Worm (Caenorhabditis elegans) whole organism, young adult: ENCODE results near the gene nhr-228.

Source experiments
- C06A6.2 ChIP-seq: fragments of 200-800 bp; sonication (Bioruptor generic); conservative IDR thresholded peaks from 2 replicates; pipeline ENCODE4 v1.3.6; 2022; ENCODE audit warnings: missing genetic modification characterization, missing compliant biosample characterization
- D2030.7 ChIP-seq: fragments of 200-800 bp; sonication (Bioruptor generic); IDR thresholded peaks from 2 replicates; pipeline ENCODE4 v1.3.6; 2022; ENCODE audit warnings: missing genetic modification reagents, missing genetic modification characterization, missing compliant biosample characterization
- F10E7.11 ChIP-seq: sonication (generic microtip); optimal IDR thresholded peaks from 2 replicates; lab custom pipeline; 2017; ENCODE audit warnings: mild to moderate bottlenecking, missing genetic modification characterization, moderate library complexity, missing compliant biosample characterization
- F22D6.2 ChIP-seq: sonication (generic microtip); optimal IDR thresholded peaks from 2 replicates; lab custom pipeline; 2016; ENCODE audit warnings: mild to moderate bottlenecking, missing genetic modification characterization, missing compliant biosample characterization
- F37B4.10 ChIP-seq: fragments of 200-800 bp; sonication (Bioruptor generic); IDR thresholded peaks from 2 replicates; pipeline ENCODE4 v1.3.6; 2022; ENCODE audit warnings: missing genetic modification characterization, missing compliant biosample characterization
- F55B11.4 ChIP-seq: sonication (generic microtip); optimal IDR thresholded peaks from 2 replicates; lab custom pipeline; 2016; ENCODE audit warnings: missing compliant biosample characterization, missing genetic modification characterization, borderline replicate concordance; ENCODE audit not compliant: insufficient read depth
- K11D2.4 ChIP-seq: fragments of 200-800 bp; sonication (Bioruptor generic); IDR thresholded peaks from 2 replicates; pipeline ENCODE4 v1.3.6; 2022; ENCODE audit warnings: missing genetic modification reagents, missing genetic modification characterization, missing compliant biosample characterization
- Y53F4B.3 ChIP-seq: fragments of 200-800 bp; sonication (Bioruptor generic); IDR thresholded peaks from 2 replicates; pipeline ENCODE4 v1.3.6; 2022; ENCODE audit warnings: missing genetic modification reagents, missing genetic modification characterization, missing compliant biosample characterization
- Y53G8AR.9 ChIP-seq: fragments of 200-800 bp; sonication (Bioruptor generic); conservative IDR thresholded peaks from 2 replicates; pipeline ENCODE4 v1.3.6; 2022; ENCODE audit warnings: missing genetic modification reagents, missing genetic modification characterization, missing compliant biosample characterization
- Y67H2A.10 ChIP-seq: fragments of 200-800 bp; sonication (Bioruptor generic); conservative IDR thresholded peaks from 2 replicates; pipeline ENCODE4 v1.3.6; 2022; ENCODE audit warnings: missing genetic modification reagents, missing genetic modification characterization, missing compliant biosample characterization
- akir-1 ChIP-seq: fragments of 200-800 bp; sonication (Bioruptor generic); optimal IDR thresholded peaks from 2 replicates; lab custom pipeline; 2018; ENCODE audit warnings: mild to moderate bottlenecking, missing genetic modification characterization, moderate library complexity, missing compliant biosample characterization
- ama-1 ChIP-seq, 3 experiments: fragments of 150-350 bp in 1 of 3; sonication (generic microtip) in 2 of 3; optimal IDR thresholded peaks; 2 replicates each; lab custom pipeline; 2014 to 2018; ENCODE audit warnings: missing biosample characterization in 2 of 3, missing genetic modification characterization in 2 of 3, missing genetic modification reagents in 2 of 3
- aptf-3 ChIP-seq: fragments of 200-800 bp; sonication (Bioruptor generic); IDR thresholded peaks from 2 replicates; pipeline ENCODE4 v1.3.6; 2022; ENCODE audit warnings: missing genetic modification characterization, missing compliant biosample characterization
- attf-5 ChIP-seq: fragments of 200-800 bp; sonication (Bioruptor generic); optimal IDR thresholded peaks from 2 replicates; lab custom pipeline; 2018; ENCODE audit warnings: mild to moderate bottlenecking, missing genetic modification characterization, missing compliant biosample characterization
- bed-2 ChIP-seq: fragments of 200-800 bp; sonication (Bioruptor generic); IDR thresholded peaks from 2 replicates; pipeline ENCODE4 v1.3.6; 2022; ENCODE audit warnings: missing genetic modification reagents, missing genetic modification characterization, missing compliant biosample characterization
- cebp-1 ChIP-seq, 2 experiments: fragments of 200-800 bp in 1 of 2; sonication (Bioruptor generic) in 1 of 2; sonication (generic microtip) in 1 of 2; IDR thresholded peaks in 1 of 2; optimal IDR thresholded peaks in 1 of 2; 2 replicates each; pipeline versions ENCODE4 v1.3.6 to Lab custom; 2017 to 2022; ENCODE audit warnings: missing compliant biosample characterization in 2 of 2, missing genetic modification characterization in 2 of 2, mild to moderate bottlenecking in 1 of 2, missing genetic modification reagents in 1 of 2, moderate library complexity in 1 of 2
- ceh-40 ChIP-seq: fragments of 200-800 bp; sonication (Bioruptor generic); IDR thresholded peaks from 2 replicates; pipeline ENCODE4 v1.3.6; 2022; ENCODE audit warnings: missing genetic modification characterization, missing compliant biosample characterization
- chd-7 ChIP-seq: sonication (generic microtip); optimal IDR thresholded peaks from 2 replicates; lab custom pipeline; 2016; ENCODE audit warnings: mild to moderate bottlenecking, missing genetic modification characterization, moderate library complexity, missing compliant biosample characterization
- dox-1 ChIP-seq: fragments of 200-800 bp; sonication (Bioruptor generic); IDR thresholded peaks from 2 replicates; pipeline ENCODE4 v1.3.6; 2022; ENCODE audit warnings: missing genetic modification reagents, missing genetic modification characterization, missing compliant biosample characterization
- egl-18 ChIP-seq: fragments of 200-800 bp; sonication (Bioruptor generic); IDR thresholded peaks from 2 replicates; pipeline ENCODE4 v1.3.6; 2022; ENCODE audit warnings: missing genetic modification reagents, missing genetic modification characterization, missing compliant biosample characterization
- ekl-4 ChIP-seq: fragments of 200-800 bp; sonication (Bioruptor generic); IDR thresholded peaks from 2 replicates; pipeline ENCODE4 v1.3.6; 2022; ENCODE audit warnings: missing genetic modification reagents, missing genetic modification characterization, missing compliant biosample characterization
- lag-1 ChIP-seq: fragments of 200-800 bp; sonication (Bioruptor generic); IDR thresholded peaks from 2 replicates; pipeline ENCODE4 v1.3.6; 2022; ENCODE audit warnings: missing genetic modification reagents, missing genetic modification characterization, missing compliant biosample characterization
- let-607 ChIP-seq, 2 experiments: fragments of 200-800 bp in 1 of 2; sonication (Bioruptor generic) in 1 of 2; sonication (generic microtip) in 1 of 2; optimal IDR thresholded peaks; 2 replicates each; lab custom pipeline; 2016 to 2018; ENCODE audit warnings: mild to moderate bottlenecking in 2 of 2, missing compliant biosample characterization in 2 of 2, missing genetic modification characterization in 2 of 2, moderate library complexity in 2 of 2, missing genotype in 1 of 2
- lin-26 ChIP-seq: fragments of 200-800 bp; sonication (Bioruptor generic); IDR thresholded peaks from 2 replicates; pipeline ENCODE4 v1.3.6; 2022; ENCODE audit warnings: missing genetic modification reagents, missing genetic modification characterization, missing compliant biosample characterization
- lin-54 ChIP-seq: fragments of 200-800 bp; sonication (Bioruptor generic); optimal IDR thresholded peaks from 2 replicates; lab custom pipeline; 2018; ENCODE audit warnings: mild to moderate bottlenecking, missing genetic modification characterization, missing compliant biosample characterization
- lsl-1 ChIP-seq: fragments of 200-800 bp; sonication (Bioruptor generic); optimal IDR thresholded peaks from 2 replicates; lab custom pipeline; 2018; ENCODE audit warnings: mild to moderate bottlenecking, missing genetic modification characterization, moderate library complexity, missing compliant biosample characterization
- madf-3 ChIP-seq: fragments of 200-800 bp; sonication (Bioruptor generic); IDR thresholded peaks from 2 replicates; pipeline ENCODE4 v1.3.6; 2022; ENCODE audit warnings: missing genetic modification reagents, missing genetic modification characterization, missing compliant biosample characterization
- mcd-1 ChIP-seq: fragments of 200-800 bp; sonication (Bioruptor generic); IDR thresholded peaks from 2 replicates; pipeline ENCODE4 v1.3.6; 2022; ENCODE audit warnings: missing genetic modification reagents, missing genetic modification characterization, missing compliant biosample characterization
- nfyb-1 ChIP-seq: fragments of 200-800 bp; sonication (Bioruptor generic); IDR thresholded peaks from 2 replicates; pipeline ENCODE4 v1.3.6; 2022; ENCODE audit warnings: missing genetic modification reagents, missing genetic modification characterization, missing compliant biosample characterization
- nhr-120 ChIP-seq: fragments of 200-800 bp; sonication (Bioruptor generic); IDR thresholded peaks from 2 replicates; pipeline ENCODE4 v1.3.6; 2022; ENCODE audit warnings: missing genetic modification characterization, missing compliant biosample characterization
- pbrm-1 ChIP-seq: fragments of 200-800 bp; sonication (Bioruptor generic); IDR thresholded peaks from 2 replicates; pipeline ENCODE4 v1.3.6; 2022; ENCODE audit warnings: missing genetic modification reagents, missing genetic modification characterization, missing compliant biosample characterization
- pha-4 ChIP-seq: fragments of 150-350 bp; sonication (generic microtip); optimal IDR thresholded peaks from 2 replicates; lab custom pipeline; 2014; ENCODE audit warnings: missing biosample characterization, missing genetic modification reagents, missing genetic modification characterization
- repo-1 ChIP-seq: sonication (generic microtip); optimal IDR thresholded peaks from 2 replicates; lab custom pipeline; 2017; ENCODE audit warnings: mild to moderate bottlenecking, missing genetic modification characterization, missing compliant biosample characterization
- sdz-38 ChIP-seq: sonication (generic microtip); optimal IDR thresholded peaks from 2 replicates; lab custom pipeline; 2016; ENCODE audit warnings: missing genotype, missing genetic modification characterization, missing compliant biosample characterization
- snpc-3.4 ChIP-seq: sonication (generic microtip); optimal IDR thresholded peaks from 2 replicates; lab custom pipeline; 2017; ENCODE audit warnings: missing genetic modification characterization, mild to moderate bottlenecking, missing compliant biosample characterization, antibody characterized with exemption, moderate library complexity, missing genotype, missing genetic modification reagents
- somi-1 ChIP-seq: fragments of 200-800 bp; sonication (Bioruptor generic); optimal IDR thresholded peaks from 2 replicates; lab custom pipeline; 2018; ENCODE audit warnings: mild to moderate bottlenecking, missing genetic modification characterization, missing compliant biosample characterization
- sptf-2 ChIP-seq: fragments of 200-800 bp; sonication (Bioruptor generic); optimal IDR thresholded peaks from 2 replicates; lab custom pipeline; 2018; ENCODE audit warnings: mild to moderate bottlenecking, missing genetic modification characterization, missing compliant biosample characterization
- unc-130 ChIP-seq: sonication (generic microtip); optimal IDR thresholded peaks from 2 replicates; lab custom pipeline; 2016; ENCODE audit warnings: missing genetic modification reagents, missing genetic modification characterization, missing compliant biosample characterization
- unc-62 ChIP-seq: fragments of 150-350 bp; optimal IDR thresholded peaks from 2 replicates; lab custom pipeline; 2014; ENCODE audit warnings: missing biosample characterization, missing genetic modification reagents, missing genetic modification characterization
- xnd-1 ChIP-seq: sonication (generic microtip); optimal IDR thresholded peaks from 2 replicates; lab custom pipeline; 2016; ENCODE audit warnings: missing genotype, missing genetic modification reagents, missing genetic modification characterization, missing compliant biosample characterization
- zim-3 ChIP-seq: sonication (generic microtip); optimal IDR thresholded peaks from 2 replicates; lab custom pipeline; 2017; ENCODE audit warnings: mild to moderate bottlenecking, missing genetic modification characterization, moderate library complexity, missing compliant biosample characterization
- ztf-22 ChIP-seq: fragments of 200-800 bp; sonication (Bioruptor generic); optimal IDR thresholded peaks from 2 replicates; lab custom pipeline; 2018; ENCODE audit warnings: mild to moderate bottlenecking, missing genetic modification characterization, moderate library complexity, missing compliant biosample characterization
- ztf-25 ChIP-seq: fragments of 200-800 bp; sonication (Bioruptor generic); IDR thresholded peaks from 2 replicates; pipeline ENCODE4 v1.3.6; 2022; ENCODE audit warnings: missing genetic modification reagents, missing genetic modification characterization, missing compliant biosample characterization
- ztf-26 ChIP-seq: sonication (generic microtip); optimal IDR thresholded peaks from 2 replicates; lab custom pipeline; 2017; ENCODE audit warnings: missing genetic modification characterization, missing compliant biosample characterization
- ztf-6 ChIP-seq: fragments of 200-800 bp; sonication (Bioruptor generic); IDR thresholded peaks from 2 replicates; pipeline ENCODE4 v1.3.6; 2022; ENCODE audit warnings: missing genetic modification reagents, missing genetic modification characterization, missing compliant biosample characterization

The nhr-228 gene

DNA sequence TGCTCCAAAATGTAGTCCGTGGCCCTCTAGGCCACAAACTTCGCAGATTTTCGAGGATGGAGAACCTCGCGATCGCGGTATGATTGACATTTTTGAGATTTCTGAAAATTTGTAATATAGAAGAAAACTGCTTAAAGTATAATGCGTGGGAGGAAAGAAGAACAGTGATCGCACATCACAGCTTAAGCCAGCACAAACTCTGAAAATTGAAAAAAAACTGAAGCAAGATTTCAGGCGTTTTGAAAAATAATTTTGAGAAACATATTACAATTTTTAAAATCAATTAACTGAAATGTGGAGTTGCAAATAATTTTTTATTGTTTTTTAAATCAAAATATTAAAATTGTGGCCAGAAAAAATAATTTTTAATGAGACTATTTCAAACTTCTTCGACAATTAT, 14.6 kb upstream of the nhr-228 start, which contains the start of gene nhr-275:
Gene nhr-275, minus strand, starts transcription at position 101 of the 400 bp plus-strand sequence.
- no peak for TF ChIP-seq D2030.7 (GFP tag; lab: Robert Waterston, UW)
- no peak for TF ChIP-seq ekl-4 (GFP tag; lab: Robert Waterston, UW)
- TF ChIP-seq Y53G8AR.9 (GFP tag; lab: Robert Waterston, UW) = no peak
- no peak for TF ChIP-seq ceh-40 (GFP tag; lab: Robert Waterston, UW)
- TF ChIP-seq F37B4.10 (GFP tag; lab: Robert Waterston, UW) = no peak
- TF ChIP-seq attf-5 (GFP tag; lab: Kevin White, UChicago) = no peak
- TF ChIP-seq F10E7.11 = no peak
- TF ChIP-seq let-607 (tag; optimal IDR thresholded peaks at IDR 0.05; lab: Kevin White, UChicago) = no peak
- no peak for TF ChIP-seq Y53F4B.3
- no peak for TF ChIP-seq nfyb-1 (GFP tag; lab: Robert Waterston, UW)
- TF ChIP-seq sptf-2 = no peak
- TF ChIP-seq mcd-1 (GFP tag; lab: Robert Waterston, UW) = no peak
- TF ChIP-seq lag-1 = no peak

DNA sequence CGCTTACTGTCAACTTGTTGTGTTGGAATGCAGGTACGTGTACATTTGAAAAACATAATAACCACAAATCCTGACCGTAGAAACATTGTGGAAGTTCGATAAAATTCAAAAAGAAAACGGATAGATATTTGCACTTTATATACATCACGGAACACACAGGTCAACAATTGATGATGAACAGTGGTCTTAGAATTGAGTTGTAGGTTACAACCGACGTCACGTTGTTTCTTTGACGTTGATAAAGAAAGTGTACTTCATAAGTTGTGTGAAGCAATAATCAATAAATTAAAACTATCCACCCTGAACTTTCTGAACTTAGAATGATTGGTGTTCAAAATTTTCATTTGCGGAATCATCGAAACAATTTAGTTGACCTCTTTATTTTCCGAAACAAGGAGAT, 9.8 kb upstream of the nhr-228 start, which contains the start of gene Y5H2A.1:
Gene Y5H2A.1, minus strand, starts transcription at position 101 of the 400 bp plus-strand sequence.
- TF ChIP-seq dox-1 (GFP tag; lab: Robert Waterston, UW) (no peak), akir-1 (GFP tag; lab: Kevin White, UChicago) (no peak), cebp-1 (GFP tag; IDR thresholded peaks at IDR 0.05; lab: Robert Waterston, UW) (no peak), cebp-1 (tag; optimal IDR thresholded peaks at IDR 0.05; lab: Kevin White, UChicago) (no peak), lin-54 (GFP tag; lab: Kevin White, UChicago) (no peak), aptf-3 (no peak), bed-2 (GFP tag; lab: Robert Waterston, UW) (no peak), Y67H2A.10 (GFP tag; lab: Robert Waterston, UW) (no peak), somi-1 (GFP tag; lab: Kevin White, UChicago) (no peak), snpc-3.4 (tag; lab: Kevin White, UChicago) (no peak), K11D2.4 (GFP tag; lab: Robert Waterston, UW) (no peak), madf-3 (no peak), sdz-38 (tag; lab: Kevin White, UChicago) (no peak), nfyb-1 (GFP tag; lab: Robert Waterston, UW) (no peak), ama-1 (optimal IDR thresholded peaks at IDR 0.05; lab: Kevin White, UChicago) (no peak), ama-1 (GFP tag; optimal IDR thresholded peaks at IDR 0.05; lab: Kevin White, UChicago) (no peak), F55B11.4 (tag; lab: Kevin White, UChicago) (no peak), F22D6.2 (no peak)

DNA sequence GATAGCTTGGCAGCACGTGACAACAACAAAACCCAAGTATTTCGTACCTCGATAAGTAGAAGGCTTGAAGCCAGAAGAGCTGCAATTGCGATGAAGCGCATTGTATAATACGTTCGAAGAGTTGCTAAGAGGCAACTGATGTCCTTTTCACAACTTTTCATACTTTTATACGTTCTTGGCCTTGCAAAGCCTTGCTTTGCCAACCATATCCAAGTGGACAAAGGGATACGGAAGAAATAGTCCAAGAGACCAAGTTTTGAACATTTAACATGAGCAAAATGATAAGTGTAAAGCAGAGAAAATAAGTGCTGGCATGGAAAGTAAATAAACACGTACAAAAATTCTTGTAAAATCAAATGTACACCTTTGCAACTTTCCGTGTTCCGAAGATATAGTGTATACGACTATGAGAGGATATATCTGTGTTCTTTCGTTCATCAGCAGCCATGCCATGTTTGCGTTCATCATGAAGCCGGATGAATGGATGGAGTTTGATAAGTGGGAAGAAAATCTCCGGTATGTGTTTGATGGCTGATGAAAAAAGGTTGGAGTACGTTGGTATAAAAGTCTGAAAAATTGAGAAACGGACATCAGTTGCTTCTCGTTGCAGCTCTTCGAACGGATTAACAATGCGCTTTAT, 7.2 kb upstream of the nhr-228 start, which contains the start of the genes Y5H2A.4 and abu-4:
Gene Y5H2A.4, minus strand, starts transcription at position 101 of the 640 bp plus-strand sequence.
Gene abu-4, plus strand, starts transcription at position 590 of the 640 bp plus-strand sequence.
- TF ChIP-seq ztf-25 (no peak), repo-1 (no peak), mcd-1 (GFP tag; lab: Robert Waterston, UW) (no peak), chd-7 (tag; lab: Kevin White, UChicago) (no peak), unc-62 (no peak), lin-26 (GFP tag; lab: Robert Waterston, UW) (no peak), xnd-1 (no peak), unc-130 (GFP tag; lab: Kevin White, UChicago) (no peak), F37B4.10 (GFP tag; lab: Robert Waterston, UW) (no peak), zim-3 (no peak), C06A6.2 (GFP tag; lab: Robert Waterston, UW) (no peak), pha-4 (tag; lab: Kevin White, UChicago) (no peak), ztf-6 (GFP tag; lab: Robert Waterston, UW) (no peak), nhr-120 (GFP tag; lab: Robert Waterston, UW) (no peak), lsl-1 (GFP tag; lab: Kevin White, UChicago) (no peak), ztf-22 (GFP tag; lab: Kevin White, UChicago) (no peak), pbrm-1 (GFP tag; lab: Robert Waterston, UW) (no peak), ztf-26 (tag; lab: Kevin White, UChicago) (no peak), egl-18 (no peak)
- TF ChIP-seq, all 124 proteins: peak for 0
